Worm (Caenorhabditis elegans) whole organism, late embryonic: ENCODE results near the gene ttr-49.

ENCODE experiments used
- ama-1 ChIP-seq: fragments of 150-350 bp; optimal IDR thresholded peaks from 2 replicates; lab custom pipeline; 2014
- ceh-9 ChIP-seq: sonication (generic microtip); optimal IDR thresholded peaks from 2 replicates; lab custom pipeline; 2016; ENCODE audit warnings: mild to moderate bottlenecking, missing genetic modification characterization, inconsistent platforms, missing compliant biosample characterization
- elt-2 ChIP-seq: sonication (generic microtip); optimal IDR thresholded peaks from 2 replicates; lab custom pipeline; 2016; ENCODE audit warnings: missing genetic modification reagents, missing genetic modification characterization, missing compliant biosample characterization
- hlh-15 ChIP-seq: sonication (generic microtip); optimal IDR thresholded peaks from 2 replicates; lab custom pipeline; 2016; ENCODE audit warnings: missing genetic modification characterization, missing compliant biosample characterization
- hlh-8 ChIP-seq: sonication (generic microtip); optimal IDR thresholded peaks from 2 replicates; lab custom pipeline; 2016; ENCODE audit warnings: missing genotype, missing genetic modification characterization, missing compliant biosample characterization
- mec-3 ChIP-seq: sonication (generic microtip); optimal IDR thresholded peaks from 2 replicates; lab custom pipeline; 2016; ENCODE audit warnings: borderline replicate concordance, missing genetic modification characterization, missing compliant biosample characterization
- nfya-1 ChIP-seq: sonication (generic microtip); optimal IDR thresholded peaks from 2 replicates; lab custom pipeline; 2017; ENCODE audit warnings: missing genetic modification characterization, mild to moderate bottlenecking, missing compliant biosample characterization, antibody characterized with exemption, moderate library complexity
- nhr-11 ChIP-seq: fragments of 150-350 bp; optimal IDR thresholded peaks from 2 replicates; lab custom pipeline; 2014; ENCODE audit warnings: missing biosample characterization, missing genetic modification characterization
- pqm-1 ChIP-seq: sonication (generic microtip); optimal IDR thresholded peaks from 2 replicates; lab custom pipeline; 2016; ENCODE audit warnings: missing genetic modification characterization, missing compliant biosample characterization
- rnt-1 ChIP-seq: sonication (generic microtip); optimal IDR thresholded peaks from 2 replicates; lab custom pipeline; 2016; ENCODE audit warnings: missing genetic modification characterization, missing compliant biosample characterization
- sox-4 ChIP-seq: sonication (generic microtip); optimal IDR thresholded peaks from 2 replicates; lab custom pipeline; 2017; ENCODE audit warnings: mild to moderate bottlenecking, missing genetic modification characterization, inconsistent platforms, missing compliant biosample characterization

- TF ChIP-seq pqm-1: no peak
- no peak for TF ChIP-seq hlh-15 (tag; lab: Kevin White, UChicago)
- TF ChIP-seq elt-2: no peak
- TF ChIP-seq mec-3: no peak
- TF ChIP-seq nfya-1 (tag; lab: Kevin White, UChicago): no peak
- TF ChIP-seq hlh-8 (tag; lab: Kevin White, UChicago): no peak
- no peak for TF ChIP-seq ceh-9 (tag; lab: Kevin White, UChicago)
- TF ChIP-seq nhr-11: no peak
- no peak for TF ChIP-seq rnt-1
- no peak for TF ChIP-seq ama-1 (lab: Kevin White, UChicago)
- no peak for TF ChIP-seq sox-4 (tag; lab: Kevin White, UChicago)
Measured at ce11 chrV:9332611-9333315, 23.6 kb downstream of the ttr-49 start.
